Fruit fly (Drosophila melanogaster): ENCODE data around the gene Glyat.

Gene Glyat

DNA sequence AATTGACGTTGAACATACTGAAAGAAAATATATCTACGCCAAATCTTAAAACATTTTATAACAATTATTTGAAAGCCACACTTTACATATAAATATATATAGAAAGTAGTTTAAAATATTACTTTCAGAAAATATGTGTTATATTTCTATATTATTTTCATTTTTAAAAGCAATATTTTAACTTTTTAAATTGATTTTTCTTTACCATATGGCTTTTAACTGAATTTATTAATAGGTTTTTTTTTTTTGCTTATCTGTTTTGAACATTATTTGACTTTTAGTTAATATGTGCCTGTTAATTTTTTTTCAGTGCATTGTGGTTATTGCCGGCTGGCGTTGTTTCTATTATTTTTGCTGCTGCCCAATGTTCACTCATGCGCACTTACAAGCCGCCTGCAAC, 42.4 kb downstream of the Glyat start (continued):
- peak; percentile 18 for TF ChIP-seq OdsH (GFP tag; optimal IDR thresholded peaks at IDR 0.05)
- no peak for TF ChIP-seq Smox (GFP tag; optimal IDR thresholded peaks at IDR 0.05)
- TF ChIP-seq Sox14 (GFP tag; optimal IDR thresholded peaks at IDR 0.05), result no peak
- TF ChIP-seq ss (GFP tag; optimal IDR thresholded peaks at IDR 0.05), result peak in 1 of 2 experiments; percentile 15
- peak; percentile 27 for TF ChIP-seq spab (GFP tag; optimal IDR thresholded peaks at IDR 0.05)
- TF ChIP-seq CG6276 (GFP tag; optimal IDR thresholded peaks at IDR 0.05), result peak; percentile 54
- TF ChIP-seq Met (GFP tag; optimal IDR thresholded peaks at IDR 0.05), result no peak
- TF ChIP-seq lz (GFP tag; optimal IDR thresholded peaks at IDR 0.05), result no peak
- peak; percentile 66 for TF ChIP-seq CG15336 (GFP tag; IDR thresholded peaks at IDR 0.05)

DNA sequence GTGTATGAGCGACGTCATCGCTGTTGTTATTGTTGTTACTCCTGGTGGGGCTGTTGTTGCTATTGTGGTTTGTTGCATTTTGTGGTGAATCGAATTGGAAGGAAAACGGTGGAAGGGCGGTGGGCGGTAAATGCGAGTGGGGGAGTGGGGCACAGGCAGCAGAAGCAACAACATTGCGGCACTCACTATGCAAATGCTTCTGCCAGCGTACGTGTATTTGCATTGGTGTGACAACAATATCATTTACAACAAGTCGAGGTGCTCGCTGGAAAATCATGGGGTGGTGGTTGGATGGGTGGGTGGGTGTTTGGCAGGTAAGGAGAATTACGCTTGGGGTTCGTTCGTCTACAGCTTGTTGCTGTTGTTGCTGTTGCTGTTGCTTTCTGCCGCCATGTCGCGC, 42.8 kb downstream of the Glyat start:
- TF ChIP-seq CG8632 (GFP tag; optimal IDR thresholded peaks at IDR 0.05), result no peak
- no peak for TF ChIP-seq lz (GFP tag; optimal IDR thresholded peaks at IDR 0.05)
- TF ChIP-seq CG6276 (GFP tag; optimal IDR thresholded peaks at IDR 0.05), result no peak
- no peak for TF ChIP-seq Lpt (GFP tag; optimal IDR thresholded peaks at IDR 0.05)
- 0 out of 3 replicates have a peak, but pooled peaks have one; percentile 42 for TF ChIP-seq CG6163 (GFP tag; IDR thresholded peaks at IDR 0.05)

DNA sequence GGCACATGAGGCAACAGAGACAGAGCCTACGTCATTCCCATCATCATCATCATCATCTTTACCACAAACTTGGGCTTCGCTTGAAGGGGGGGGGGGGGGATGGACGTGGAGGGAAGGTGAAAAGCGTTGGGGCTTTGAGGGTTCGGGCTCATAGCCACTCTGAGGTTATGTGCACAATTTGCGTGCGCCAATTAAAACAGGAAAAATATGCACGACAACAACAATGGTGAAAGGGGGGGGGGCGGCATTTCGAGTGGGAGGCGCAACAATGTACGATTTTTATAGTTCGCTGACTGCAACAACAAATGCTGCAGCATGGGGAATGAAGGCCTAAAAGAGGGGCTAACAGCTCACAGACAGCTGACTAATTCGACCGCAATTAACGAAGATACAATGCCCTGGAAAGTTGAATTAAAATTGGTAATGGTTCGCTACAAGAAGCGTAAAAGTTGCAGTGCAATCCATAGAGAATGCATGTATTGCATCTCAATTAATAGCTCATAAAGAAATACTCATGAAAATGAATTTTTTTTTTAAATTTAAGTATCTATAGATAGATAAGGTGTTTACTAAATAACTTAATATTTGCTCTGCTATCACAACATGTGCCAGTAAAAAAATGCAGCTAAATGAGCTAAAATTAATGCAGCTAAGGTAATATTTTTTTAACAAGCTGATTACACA, 43.4 kb downstream of the Glyat start:
- no peak for TF ChIP-seq Hr38 (GFP tag; optimal IDR thresholded peaks at IDR 0.05)
- TF ChIP-seq OdsH (GFP tag; optimal IDR thresholded peaks at IDR 0.05), result no peak
- TF ChIP-seq topi (GFP tag; optimal IDR thresholded peaks at IDR 0.05), result no peak
- TF ChIP-seq CG6792 (GFP tag; optimal IDR thresholded peaks at IDR 0.05), result no peak
- peak; percentile 21 for TF ChIP-seq CG4318 (GFP tag; optimal IDR thresholded peaks at IDR 0.05)
- TF ChIP-seq dac (GFP tag; optimal IDR thresholded peaks at IDR 0.05), result no peak
- no peak for TF ChIP-seq pdm3 (GFP tag; optimal IDR thresholded peaks at IDR 0.05)
- no peak for TF ChIP-seq achi (GFP tag; optimal IDR thresholded peaks at IDR 0.05)
- no peak for TF ChIP-seq CG6276 (GFP tag; optimal IDR thresholded peaks at IDR 0.05)
- no peak for TF ChIP-seq fd85E (GFP tag; optimal IDR thresholded peaks at IDR 0.05)
- no peak for TF ChIP-seq CG9139 (GFP tag; optimal IDR thresholded peaks at IDR 0.05)
- TF ChIP-seq CG3919 (GFP tag; optimal IDR thresholded peaks at IDR 0.05), result no peak
- no peak for TF ChIP-seq CG8119 (GFP tag; IDR thresholded peaks at IDR 0.05)
- no peak for TF ChIP-seq CG8632 (GFP tag; optimal IDR thresholded peaks at IDR 0.05)
- TF ChIP-seq Blimp-1 (GFP tag; optimal IDR thresholded peaks at IDR 0.05), result no peak
- TF ChIP-seq CG34406 (GFP tag; optimal IDR thresholded peaks at IDR 0.05), result no peak
- no peak for TF ChIP-seq CG7368 (GFP tag; optimal IDR thresholded peaks at IDR 0.05)
- no peak for TF ChIP-seq Ets21C (GFP tag; optimal IDR thresholded peaks at IDR 0.05)
- no peak for TF ChIP-seq CG8319 (GFP tag; optimal IDR thresholded peaks at IDR 0.05)
- no peak for TF ChIP-seq fkh (GFP tag; optimal IDR thresholded peaks at IDR 0.05)
- TF ChIP-seq Hr39 (GFP tag; optimal IDR thresholded peaks at IDR 0.05), result no peak
- no peak for TF ChIP-seq fd59A (GFP tag; optimal IDR thresholded peaks at IDR 0.05)
- TF ChIP-seq Hr4 (GFP tag; optimal IDR thresholded peaks at IDR 0.05), result peak; percentile 53
- TF ChIP-seq esn (GFP tag; optimal IDR thresholded peaks at IDR 0.05), result no peak
- TF ChIP-seq CG3032 (tag; optimal IDR thresholded peaks at IDR 0.05), result no peak
- TF ChIP-seq CG6854 (GFP tag; optimal IDR thresholded peaks at IDR 0.05), result no peak
- TF ChIP-seq salr (GFP tag; optimal IDR thresholded peaks at IDR 0.05), result no peak
- TF ChIP-seq Gug (GFP tag; IDR thresholded peaks at IDR 0.05), result no peak
- TF ChIP-seq CG32006 (GFP tag; optimal IDR thresholded peaks at IDR 0.05), result peak; percentile 60
- TF ChIP-seq CG31627 (GFP tag; optimal IDR thresholded peaks at IDR 0.05), result no peak
- TF ChIP-seq CG10631 (GFP tag; optimal IDR thresholded peaks at IDR 0.05), result no peak
- TF ChIP-seq CG1621 (tag; optimal IDR thresholded peaks at IDR 0.05), result no peak
- peak; percentile 38; the same call in 1 of the 3 replicates for TF ChIP-seq CG6163 (GFP tag; IDR thresholded peaks at IDR 0.05)
- no peak for TF ChIP-seq CG15336 (GFP tag; IDR thresholded peaks at IDR 0.05)
- no peak for TF ChIP-seq CG11762 (GFP tag; optimal IDR thresholded peaks at IDR 0.05; ENCODE audit: insufficient read depth)
- no peak for TF ChIP-seq net (GFP tag; optimal IDR thresholded peaks at IDR 0.05)
- no peak for TF ChIP-seq Lpt (GFP tag; optimal IDR thresholded peaks at IDR 0.05)
- peak in 1 of 2 experiments; percentile 56 for TF ChIP-seq ss (GFP tag; optimal IDR thresholded peaks at IDR 0.05)
- TF ChIP-seq lz (GFP tag; optimal IDR thresholded peaks at IDR 0.05), result no peak
- TF ChIP-seq CG10669 (GFP tag; optimal IDR thresholded peaks at IDR 0.05), result no peak
- TF ChIP-seq CG11902 (GFP tag; optimal IDR thresholded peaks at IDR 0.05), result no peak
- no peak for TF ChIP-seq spab (GFP tag; optimal IDR thresholded peaks at IDR 0.05)
- no peak for TF ChIP-seq Eip75B (GFP tag; optimal IDR thresholded peaks at IDR 0.05)

Data from whole organism, prepupa.